Worm (Caenorhabditis elegans) whole organism, young adult: ENCODE data around the gene D1046.18.

Source experiments
- C17E4.6 ChIP-seq: fragments of 200-800 bp; sonication (Bioruptor generic); IDR thresholded peaks from 2 replicates; pipeline ENCODE4 v1.3.6; 2022; ENCODE audit warnings: missing genetic modification reagents, missing genetic modification characterization, missing compliant biosample characterization
- F22D6.2 ChIP-seq: sonication (generic microtip); optimal IDR thresholded peaks from 2 replicates; lab custom pipeline; 2016; ENCODE audit warnings: mild to moderate bottlenecking, missing genetic modification characterization, missing compliant biosample characterization
- F23B12.7 ChIP-seq: sonication (generic microtip); optimal IDR thresholded peaks from 2 replicates; lab custom pipeline; 2017; ENCODE audit warnings: missing genetic modification characterization, mild to moderate bottlenecking, missing compliant biosample characterization, antibody characterized with exemption, moderate library complexity; ENCODE audit not compliant: insufficient read depth
- K12H6.12 ChIP-seq: fragments of 200-800 bp; sonication (Bioruptor generic); optimal IDR thresholded peaks from 2 replicates; lab custom pipeline; 2018; ENCODE audit warnings: mild to moderate bottlenecking, missing genetic modification characterization, missing compliant biosample characterization
- T26A5.8 ChIP-seq: sonication (generic microtip); optimal IDR thresholded peaks from 2 replicates; lab custom pipeline; 2016; ENCODE audit warnings: missing genetic modification characterization, missing compliant biosample characterization
- Y53F4B.3 ChIP-seq: fragments of 200-800 bp; sonication (Bioruptor generic); IDR thresholded peaks from 2 replicates; pipeline ENCODE4 v1.3.6; 2022; ENCODE audit warnings: missing genetic modification reagents, missing genetic modification characterization, missing compliant biosample characterization
- Y67H2A.10 ChIP-seq: fragments of 200-800 bp; sonication (Bioruptor generic); conservative IDR thresholded peaks from 2 replicates; pipeline ENCODE4 v1.3.6; 2022; ENCODE audit warnings: missing genetic modification reagents, missing genetic modification characterization, missing compliant biosample characterization
- Y79H2A.3 ChIP-seq: fragments of 200-800 bp; sonication (Bioruptor generic); conservative IDR thresholded peaks from 2 replicates; pipeline ENCODE4 v1.3.6; 2022; ENCODE audit warnings: missing genetic modification reagents, missing genetic modification characterization, missing compliant biosample characterization
- Y95B8A.8 ChIP-seq: fragments of 200-800 bp; sonication (Bioruptor generic); IDR thresholded peaks from 2 replicates; pipeline ENCODE4 v1.3.6; 2022; ENCODE audit warnings: missing genetic modification reagents, missing genetic modification characterization, missing compliant biosample characterization
- akir-1 ChIP-seq: fragments of 200-800 bp; sonication (Bioruptor generic); optimal IDR thresholded peaks from 2 replicates; lab custom pipeline; 2018; ENCODE audit warnings: mild to moderate bottlenecking, missing genetic modification characterization, moderate library complexity, missing compliant biosample characterization
- attf-3 ChIP-seq: fragments of 200-800 bp; sonication (Bioruptor generic); conservative IDR thresholded peaks from 2 replicates; pipeline ENCODE4 v1.3.6; 2022; ENCODE audit warnings: missing genetic modification reagents, missing genetic modification characterization, missing compliant biosample characterization
- attf-6 ChIP-seq: fragments of 200-800 bp; sonication (Bioruptor generic); IDR thresholded peaks from 2 replicates; pipeline ENCODE4 v1.3.6; 2022; ENCODE audit warnings: missing genetic modification reagents, missing genetic modification characterization, missing compliant biosample characterization
- cebp-1 ChIP-seq, 2 experiments: fragments of 200-800 bp in 1 of 2; sonication (Bioruptor generic) in 1 of 2; sonication (generic microtip) in 1 of 2; IDR thresholded peaks in 1 of 2; optimal IDR thresholded peaks in 1 of 2; 2 replicates each; pipeline versions ENCODE4 v1.3.6 to Lab custom; 2017 to 2022; ENCODE audit warnings: missing compliant biosample characterization in 2 of 2, missing genetic modification characterization in 2 of 2, mild to moderate bottlenecking in 1 of 2, missing genetic modification reagents in 1 of 2, moderate library complexity in 1 of 2
- ceh-27 ChIP-seq: fragments of 200-800 bp; sonication (Bioruptor generic); optimal IDR thresholded peaks from 2 replicates; lab custom pipeline; 2018; ENCODE audit warnings: mild to moderate bottlenecking, missing genetic modification characterization, moderate library complexity, missing compliant biosample characterization
- ceh-58 ChIP-seq: fragments of 200-800 bp; sonication (Bioruptor generic); IDR thresholded peaks from 2 replicates; pipeline ENCODE4 v1.3.6; 2022; ENCODE audit warnings: missing genetic modification characterization, missing compliant biosample characterization
- dox-1 ChIP-seq: fragments of 200-800 bp; sonication (Bioruptor generic); IDR thresholded peaks from 2 replicates; pipeline ENCODE4 v1.3.6; 2022; ENCODE audit warnings: missing genetic modification reagents, missing genetic modification characterization, missing compliant biosample characterization
- dpl-1 ChIP-seq: fragments of 150-350 bp; optimal IDR thresholded peaks from 2 replicates; lab custom pipeline; 2014; ENCODE audit warnings: missing biosample characterization, missing genetic modification reagents, missing genetic modification characterization
- egl-44 ChIP-seq: fragments of 200-800 bp; sonication (Bioruptor generic); IDR thresholded peaks from 2 replicates; pipeline ENCODE4 v1.3.6; 2022; ENCODE audit warnings: missing genetic modification reagents, missing genetic modification characterization, missing compliant biosample characterization
- fkh-3 ChIP-seq: sonication (generic microtip); optimal IDR thresholded peaks from 2 replicates; lab custom pipeline; 2016; ENCODE audit warnings: mild to moderate bottlenecking, missing genetic modification characterization, missing compliant biosample characterization
- hlh-12 ChIP-seq: sonication (generic microtip); optimal IDR thresholded peaks from 2 replicates; lab custom pipeline; 2016; ENCODE audit warnings: missing genetic modification characterization, missing compliant biosample characterization
- hlh-26 ChIP-seq: fragments of 200-800 bp; sonication (Bioruptor generic); conservative IDR thresholded peaks from 2 replicates; pipeline ENCODE4 v1.3.6; 2022; ENCODE audit warnings: missing genetic modification reagents, missing genetic modification characterization, missing compliant biosample characterization
- hrde-1 ChIP-seq: sonication (generic microtip); optimal IDR thresholded peaks from 2 replicates; lab custom pipeline; 2016; ENCODE audit warnings: missing genetic modification characterization, mild to moderate bottlenecking, missing compliant biosample characterization, moderate library complexity, missing genotype, missing genetic modification reagents, borderline replicate concordance
- hsf-1 ChIP-seq: fragments of 200-800 bp; sonication (Bioruptor generic); IDR thresholded peaks from 2 replicates; pipeline ENCODE4 v1.3.6; 2022; ENCODE audit warnings: missing genetic modification reagents, missing genetic modification characterization, missing compliant biosample characterization
- lag-1 ChIP-seq: fragments of 200-800 bp; sonication (Bioruptor generic); IDR thresholded peaks from 2 replicates; pipeline ENCODE4 v1.3.6; 2022; ENCODE audit warnings: missing genetic modification reagents, missing genetic modification characterization, missing compliant biosample characterization
- let-526 ChIP-seq: fragments of 200-800 bp; sonication (Bioruptor generic); IDR thresholded peaks from 2 replicates; pipeline ENCODE4 v1.3.6; 2022; ENCODE audit warnings: missing genetic modification reagents, missing genetic modification characterization, missing compliant biosample characterization
- madf-6 ChIP-seq: fragments of 200-800 bp; sonication (Bioruptor generic); IDR thresholded peaks from 2 replicates; pipeline ENCODE4 v1.3.6; 2022; ENCODE audit warnings: missing genetic modification reagents, missing genetic modification characterization, missing compliant biosample characterization
- nfya-1 ChIP-seq: sonication (generic microtip); optimal IDR thresholded peaks from 2 replicates; lab custom pipeline; 2017; ENCODE audit warnings: antibody characterized with exemption, missing compliant biosample characterization, missing genetic modification characterization, borderline replicate concordance; ENCODE audit not compliant: insufficient read depth
- nhr-120 ChIP-seq: fragments of 200-800 bp; sonication (Bioruptor generic); IDR thresholded peaks from 2 replicates; pipeline ENCODE4 v1.3.6; 2022; ENCODE audit warnings: missing genetic modification characterization, missing compliant biosample characterization
- nhr-179 ChIP-seq: sonication (generic microtip); optimal IDR thresholded peaks from 2 replicates; lab custom pipeline; 2016; ENCODE audit warnings: mild to moderate bottlenecking, missing genetic modification characterization, missing compliant biosample characterization
- nhr-27 ChIP-seq: fragments of 200-800 bp; sonication (Bioruptor generic); optimal IDR thresholded peaks from 2 replicates; lab custom pipeline; 2018; ENCODE audit warnings: mild to moderate bottlenecking, missing genetic modification characterization, moderate library complexity, missing compliant biosample characterization
- pbrm-1 ChIP-seq: fragments of 200-800 bp; sonication (Bioruptor generic); IDR thresholded peaks from 2 replicates; pipeline ENCODE4 v1.3.6; 2022; ENCODE audit warnings: missing genetic modification reagents, missing genetic modification characterization, missing compliant biosample characterization
- pha-4 ChIP-seq: fragments of 150-350 bp; sonication (generic microtip); optimal IDR thresholded peaks from 2 replicates; lab custom pipeline; 2014; ENCODE audit warnings: missing biosample characterization, missing genetic modification reagents, missing genetic modification characterization
- rpc-1 ChIP-seq, 2 experiments: fragments of 150-350 bp in 1 of 2; sonication (generic microtip) in 1 of 2; optimal IDR thresholded peaks; 2 replicates each; lab custom pipeline; 2014 to 2018; ENCODE audit warnings: missing biosample characterization in 1 of 2, missing genetic modification characterization in 1 of 2, missing genetic modification reagents in 1 of 2, missing genotype in 1 of 2
- sea-2 ChIP-seq: fragments of 200-800 bp; sonication (Bioruptor generic); IDR thresholded peaks from 2 replicates; pipeline ENCODE4 v1.3.6; 2022; ENCODE audit warnings: missing genetic modification characterization, missing compliant biosample characterization
- snpc-1.3 ChIP-seq: sonication (generic microtip); optimal IDR thresholded peaks from 2 replicates; lab custom pipeline; 2017; ENCODE audit warnings: missing genetic modification characterization, mild to moderate bottlenecking, missing compliant biosample characterization, antibody characterized with exemption, moderate library complexity, missing genotype, missing genetic modification reagents; ENCODE audit not compliant: insufficient read depth
- snpc-3.4 ChIP-seq: sonication (generic microtip); optimal IDR thresholded peaks from 2 replicates; lab custom pipeline; 2017; ENCODE audit warnings: missing genetic modification characterization, mild to moderate bottlenecking, missing compliant biosample characterization, antibody characterized with exemption, moderate library complexity, missing genotype, missing genetic modification reagents
- snpc-4 ChIP-seq, 5 experiments: fragments of 150-350 bp in 1 of 5; sonication (generic microtip) in 4 of 5; optimal IDR thresholded peaks; 2 replicates each; lab custom pipeline; 2014 to 2018; ENCODE audit warnings: missing genetic modification characterization in 5 of 5, missing biosample characterization in 3 of 5, antibody characterized with exemption in 2 of 5, mild to moderate bottlenecking in 2 of 5, missing compliant biosample characterization in 2 of 5, missing genotype in 2 of 5, moderate library complexity in 2 of 5, missing genetic modification reagents in 1 of 5
- somi-1 ChIP-seq: fragments of 200-800 bp; sonication (Bioruptor generic); optimal IDR thresholded peaks from 2 replicates; lab custom pipeline; 2018; ENCODE audit warnings: mild to moderate bottlenecking, missing genetic modification characterization, missing compliant biosample characterization
- xnd-1 ChIP-seq: sonication (generic microtip); optimal IDR thresholded peaks from 2 replicates; lab custom pipeline; 2016; ENCODE audit warnings: missing genotype, missing genetic modification reagents, missing genetic modification characterization, missing compliant biosample characterization
- ztf-6 ChIP-seq: fragments of 200-800 bp; sonication (Bioruptor generic); IDR thresholded peaks from 2 replicates; pipeline ENCODE4 v1.3.6; 2022; ENCODE audit warnings: missing genetic modification reagents, missing genetic modification characterization, missing compliant biosample characterization

Gene D1046.18

DNA sequence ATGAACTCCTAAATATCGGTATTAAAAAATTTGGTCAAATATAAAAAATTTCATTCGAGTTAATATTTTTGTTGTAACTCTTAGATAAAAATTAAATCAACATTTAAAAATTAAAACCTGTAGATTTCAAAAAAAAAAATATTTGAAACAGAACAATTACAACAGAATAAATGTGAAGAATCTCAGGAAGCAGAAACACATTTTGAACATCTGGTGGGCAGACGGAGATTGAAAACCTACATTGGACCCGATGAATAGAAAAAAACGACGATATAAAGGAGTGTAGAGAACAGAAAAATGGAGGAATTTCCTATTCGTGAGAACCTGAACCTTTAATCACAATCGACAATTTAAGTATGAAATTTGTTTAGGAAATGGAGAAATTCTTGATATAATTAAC, 5.9 kb upstream of the D1046.18 start:
- no peak for TF ChIP-seq snpc-1.3 (tag; lab: Kevin White, UChicago)

DNA sequence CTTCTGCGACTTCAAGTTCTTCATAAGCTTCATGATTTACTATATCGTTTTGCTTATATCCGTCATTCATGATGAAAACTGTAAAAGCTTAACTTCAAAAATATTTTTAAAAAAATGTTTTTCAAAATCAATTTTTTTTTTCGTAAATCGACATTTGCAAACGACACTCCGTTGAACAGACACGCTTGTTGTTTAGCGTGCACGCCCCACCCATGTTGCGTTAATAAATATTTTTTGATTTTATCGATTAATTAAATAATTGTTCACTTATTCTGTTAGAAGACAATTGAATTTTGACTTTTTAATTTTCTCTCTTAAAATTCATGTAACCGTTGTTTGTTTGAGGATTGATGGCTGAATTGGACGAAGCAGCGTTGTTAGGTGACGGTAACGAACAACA, 4.1 kb upstream of the D1046.18 start, which contains the start of the genes D1046.2 and cfim-2:
Gene D1046.2 (minus strand): TSS at position 78 of the 400 bp plus-strand sequence.
Gene cfim-2 (plus strand): TSS at position 335 of the 400 bp plus-strand sequence.
- no peak for TF ChIP-seq cebp-1 (GFP tag; IDR thresholded peaks at IDR 0.05; lab: Robert Waterston, UW)
- no peak for TF ChIP-seq cebp-1 (tag; optimal IDR thresholded peaks at IDR 0.05; lab: Kevin White, UChicago)
- TF ChIP-seq F23B12.7 (tag; lab: Kevin White, UChicago), result peak; percentile 4
- TF ChIP-seq attf-3 (GFP tag; lab: Robert Waterston, UW), result peak; percentile 96

DNA sequence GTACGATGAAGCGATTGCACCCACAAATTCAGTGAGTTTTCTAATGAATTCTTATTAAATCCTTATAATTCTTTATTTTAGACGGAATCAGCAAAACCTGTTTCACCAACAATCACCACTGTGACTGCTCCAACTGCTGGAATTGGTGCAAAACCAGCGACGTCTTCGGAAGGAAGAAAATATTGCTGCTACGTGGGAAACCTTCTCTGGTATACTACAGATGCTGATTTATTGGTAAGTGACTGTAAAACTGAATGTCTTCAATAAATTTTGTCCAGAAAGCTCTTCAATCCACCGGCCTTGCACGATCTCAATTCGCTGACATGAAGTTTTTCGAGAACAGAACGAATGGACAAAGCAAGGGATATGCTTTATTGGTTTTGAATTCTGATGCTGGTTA, 3.5 kb upstream of the D1046.18 start:
- no peak for TF ChIP-seq nhr-27 (tag; lab: Kevin White, UChicago)
- TF ChIP-seq hsf-1 (GFP tag; lab: Robert Waterston, UW), result no peak
- no peak for TF ChIP-seq ztf-6 (GFP tag; lab: Robert Waterston, UW)
- no peak for TF ChIP-seq attf-6 (GFP tag; lab: Robert Waterston, UW)
- TF ChIP-seq fkh-3 (tag; lab: Kevin White, UChicago), result no peak
- TF ChIP-seq Y79H2A.3 (GFP tag; lab: Robert Waterston, UW), result no peak
- no peak for TF ChIP-seq ceh-58 (GFP tag; lab: Robert Waterston, UW)
- TF ChIP-seq Y53F4B.3 (GFP tag; lab: Robert Waterston, UW), result no peak
- no peak for TF ChIP-seq let-526

DNA sequence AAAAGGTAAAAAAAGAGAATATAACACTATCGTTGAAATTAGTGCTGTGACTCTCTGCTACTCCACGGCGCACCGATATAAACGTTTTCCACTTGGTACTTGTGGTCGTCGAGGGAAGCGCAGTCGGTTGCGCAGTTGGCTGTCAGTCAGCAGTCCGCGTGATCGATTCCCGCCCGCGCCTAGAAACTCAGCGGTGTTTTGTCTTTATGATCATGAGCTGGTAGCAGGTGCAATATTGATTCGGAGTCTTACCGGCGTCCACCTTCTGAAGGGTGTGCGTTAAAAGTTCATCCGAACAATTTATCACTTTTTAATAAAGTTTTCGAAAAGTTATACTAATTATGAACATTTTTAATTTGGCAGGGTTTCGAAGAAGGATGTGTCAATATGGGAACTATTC, 2.9 kb upstream of the D1046.18 start:
- peak; percentile 64 for TF ChIP-seq K12H6.12
- TF ChIP-seq rpc-1 (optimal IDR thresholded peaks at IDR 0.05; lab: Kevin White, UChicago), result peak; percentile 94
- TF ChIP-seq rpc-1 (tag; optimal IDR thresholded peaks at IDR 0.05; lab: Kevin White, UChicago), result peak; percentile 91
- no peak for TF ChIP-seq lag-1 (GFP tag; lab: Robert Waterston, UW)
- TF ChIP-seq Y67H2A.10 (GFP tag; lab: Robert Waterston, UW), result 0 out of 2 replicates have a peak, but pooled peaks have one; percentile 51
- peak; percentile 94 for TF ChIP-seq egl-44
- TF ChIP-seq nhr-179 (tag; lab: Kevin White, UChicago), result peak; percentile 78
- TF ChIP-seq nfya-1 (tag; lab: Kevin White, UChicago), result no peak
- peak; percentile 69 for TF ChIP-seq pbrm-1 (GFP tag; lab: Robert Waterston, UW)
- TF ChIP-seq akir-1 (GFP tag; lab: Kevin White, UChicago), result peak; percentile 32
- peak; percentile 86 for TF ChIP-seq T26A5.8
- 0 out of 2 replicates have a peak, but pooled peaks have one; percentile 40 for TF ChIP-seq Y95B8A.8 (GFP tag; lab: Robert Waterston, UW)
- TF ChIP-seq C17E4.6 (GFP tag; lab: Robert Waterston, UW), result peak; percentile 60
- peak; percentile 65 for TF ChIP-seq snpc-4 (GFP tag; optimal IDR thresholded peaks at IDR 0.05; lab: Kevin White, UChicago)
- peak; percentile 31 to 84 (median 81) for TF ChIP-seq snpc-4 (tag; optimal IDR thresholded peaks at IDR 0.05; lab: Kevin White, UChicago)
- TF ChIP-seq dox-1 (GFP tag; lab: Robert Waterston, UW), result peak; percentile 91
- peak; percentile 89 for TF ChIP-seq snpc-3.4 (tag; lab: Kevin White, UChicago)
- TF ChIP-seq Y53F4B.3 (GFP tag; lab: Robert Waterston, UW), result 0 out of 2 replicates have a peak, but pooled peaks have one; percentile 15
- peak; percentile 84 for TF ChIP-seq ceh-27 (GFP tag; lab: Kevin White, UChicago)
- TF ChIP-seq hrde-1 (tag; lab: Kevin White, UChicago), result peak; percentile 86
- peak; percentile 74 for TF ChIP-seq madf-6 (GFP tag; lab: Robert Waterston, UW)
- peak; percentile 51 for TF ChIP-seq F22D6.2 (tag; lab: Kevin White, UChicago)
- TF ChIP-seq sea-2 (GFP tag; lab: Robert Waterston, UW), result peak; percentile 83
- peak; percentile 89; the same call in 1 of the 2 replicates for TF ChIP-seq nhr-120 (GFP tag; lab: Robert Waterston, UW)
- TF ChIP-seq cebp-1 (GFP tag; IDR thresholded peaks at IDR 0.05; lab: Robert Waterston, UW), result peak; percentile 27; the same call in 1 of the 2 replicates
- TF ChIP-seq cebp-1 (tag; optimal IDR thresholded peaks at IDR 0.05; lab: Kevin White, UChicago), result peak; percentile 86
- TF ChIP-seq xnd-1 (tag; lab: Kevin White, UChicago), result peak; percentile 42
- TF ChIP-seq hlh-26 (GFP tag; lab: Robert Waterston, UW), result no peak
- peak; percentile 11 for TF ChIP-seq dpl-1 (GFP tag; lab: Kevin White, UChicago)
- no peak for TF ChIP-seq pha-4
- TF ChIP-seq somi-1 (GFP tag; lab: Kevin White, UChicago), result peak; percentile 70
- TF ChIP-seq hlh-12 (tag; lab: Kevin White, UChicago), result no peak
